Fruit fly (Drosophila melanogaster) whole organism, embryonic: Measurements from ENCODE around the gene h-cup.

Source experiments
- Adf1 ChIP-seq: fragments of 200-800 bp; sonication (Bioruptor generic); IDR thresholded peaks from 2 replicates; pipeline ENCODE4 v1.3.6; 2022; ENCODE audit warnings: missing biosample characterization, missing genetic modification characterization
- Antp ChIP-seq: fragments of 200-800 bp; sonication (Bioruptor generic); optimal IDR thresholded peaks from 3 replicates; lab custom pipeline; 2016; ENCODE audit warnings: missing biosample characterization, missing genetic modification characterization
- CG10321 ChIP-seq: fragments of 200-800 bp; sonication (Bioruptor generic); IDR thresholded peaks from 2 replicates; pipeline ENCODE4 v1.3.6; 2022; ENCODE audit warnings: missing biosample characterization, missing genetic modification characterization
- CG10654 ChIP-seq: fragments of 200-800 bp; sonication (Bioruptor generic); optimal IDR thresholded peaks from 2 replicates; lab custom pipeline; 2016; ENCODE audit warnings: missing biosample characterization, missing genetic modification characterization
- CG12659 ChIP-seq: fragments of 200-800 bp; sonication (Bioruptor generic); optimal IDR thresholded peaks from 3 replicates; lab custom pipeline; 2017; ENCODE audit warnings: mild to moderate bottlenecking, missing biosample characterization, missing genetic modification reagents, missing genetic modification characterization
- CG13296 ChIP-seq: fragments of 200-800 bp; sonication (Bioruptor generic); optimal IDR thresholded peaks from 3 replicates; lab custom pipeline; 2018; ENCODE audit warnings: missing biosample characterization, mild to moderate bottlenecking, missing genetic modification characterization
- CG15011 ChIP-seq: fragments of 200-800 bp; sonication (Bioruptor generic); optimal IDR thresholded peaks from 3 replicates; lab custom pipeline; 2018; ENCODE audit warnings: missing biosample characterization, mild to moderate bottlenecking, missing genetic modification characterization
- CG1529 ChIP-seq: fragments of 200-800 bp; sonication (Bioruptor generic); optimal IDR thresholded peaks from 3 replicates; lab custom pipeline; 2018; ENCODE audit warnings: missing biosample characterization, missing genetic modification characterization
- CG16815 ChIP-seq: fragments of 200-800 bp; sonication (Bioruptor generic); optimal IDR thresholded peaks from 3 replicates; lab custom pipeline; 2017; ENCODE audit warnings: missing biosample characterization, mild to moderate bottlenecking, missing genetic modification characterization
- CG17612 ChIP-seq: fragments of 200-800 bp; sonication (Bioruptor generic); IDR thresholded peaks from 2 replicates; pipeline ENCODE4 v1.3.6; 2022; ENCODE audit warnings: missing biosample characterization, missing genetic modification characterization
- CG1832 ChIP-seq: fragments of 200-800 bp; sonication (Bioruptor generic); optimal IDR thresholded peaks from 2 replicates; lab custom pipeline; 2017; ENCODE audit warnings: missing biosample characterization, mild to moderate bottlenecking, missing genetic modification characterization, inconsistent platforms
- CG2199 ChIP-seq: fragments of 200-800 bp; sonication (Bioruptor generic); IDR thresholded peaks from 3 replicates; pipeline ENCODE4 v1.3.6; 2022; ENCODE audit warnings: missing biosample characterization, missing genetic modification characterization
- CG30431 ChIP-seq: fragments of 200-800 bp; sonication (Bioruptor generic); optimal IDR thresholded peaks from 2 replicates; lab custom pipeline; 2017; ENCODE audit warnings: missing biosample characterization, missing genetic modification characterization
- CG3065 ChIP-seq: fragments of 200-800 bp; sonication (Bioruptor generic); optimal IDR thresholded peaks from 2 replicates; lab custom pipeline; 2016; ENCODE audit warnings: missing biosample characterization, missing genetic modification characterization
- CG31224 ChIP-seq: fragments of 200-800 bp; sonication (Bioruptor generic); IDR thresholded peaks from 2 replicates; pipeline ENCODE4 v1.3.6; 2022; ENCODE audit warnings: missing biosample characterization, missing genetic modification characterization
- CG32532 ChIP-seq: fragments of 200-800 bp; sonication (Bioruptor generic); IDR thresholded peaks from 2 replicates; pipeline ENCODE4 v1.3.6; 2022; ENCODE audit warnings: missing biosample characterization, missing genetic modification characterization
- CG34422 ChIP-seq: fragments of 200-800 bp; sonication (Bioruptor generic); IDR thresholded peaks from 3 replicates; pipeline ENCODE4 v1.3.6; 2022; ENCODE audit warnings: missing biosample characterization, missing genetic modification characterization
- CG3847 ChIP-seq: fragments of 200-800 bp; sonication (Bioruptor generic); IDR thresholded peaks from 2 replicates; pipeline ENCODE4 v1.3.6; 2022; ENCODE audit warnings: missing biosample characterization, missing genetic modification characterization
- CG6689 ChIP-seq: fragments of 200-800 bp; sonication (Bioruptor generic); IDR thresholded peaks from 2 replicates; pipeline ENCODE4 v1.3.6; 2022; ENCODE audit warnings: missing biosample characterization, missing genetic modification characterization
- CG7372 ChIP-seq: fragments of 200-800 bp; sonication (Bioruptor generic); IDR thresholded peaks from 2 replicates; pipeline ENCODE4 v1.3.6; 2022; ENCODE audit warnings: missing biosample characterization, missing genetic modification characterization
- CG9932 ChIP-seq: fragments of 200-800 bp; sonication (Bioruptor generic); IDR thresholded peaks from 2 replicates; pipeline ENCODE4 v1.3.6; 2022; ENCODE audit warnings: missing biosample characterization, missing genetic modification characterization
- E2f2 ChIP-seq: fragments of 200-800 bp; sonication (Bioruptor generic); IDR thresholded peaks from 2 replicates; pipeline ENCODE4 v1.3.6; 2022; ENCODE audit warnings: missing biosample characterization, missing genetic modification characterization
- GATAe ChIP-seq: fragments of 200-800 bp; sonication (Bioruptor generic); conservative IDR thresholded peaks from 2 replicates; pipeline ENCODE4 v1.3.6; 2022; ENCODE audit warnings: missing biosample characterization, missing genetic modification characterization
- Hand ChIP-seq: fragments of 200-800 bp; sonication (Bioruptor generic); optimal IDR thresholded peaks from 2 replicates; lab custom pipeline; 2017; ENCODE audit warnings: mild to moderate bottlenecking, missing biosample characterization, missing genetic modification reagents, missing genetic modification characterization
- Hsf ChIP-seq: fragments of 200-800 bp; sonication (Bioruptor generic); optimal IDR thresholded peaks from 3 replicates; lab custom pipeline; 2016; ENCODE audit warnings: missing biosample characterization, missing genetic modification characterization
- NC2α ChIP-seq: fragments of 200-800 bp; sonication (Bioruptor generic); optimal IDR thresholded peaks from 2 replicates; lab custom pipeline; 2016; ENCODE audit warnings: missing biosample characterization, missing genetic modification characterization
- NC2β ChIP-seq: fragments of 200-800 bp; sonication (Bioruptor generic); optimal IDR thresholded peaks from 2 replicates; lab custom pipeline; 2016; ENCODE audit warnings: missing biosample characterization, missing genetic modification characterization
- Oaz ChIP-seq: fragments of 200-800 bp; sonication (Bioruptor generic); IDR thresholded peaks from 2 replicates; pipeline ENCODE4 v1.3.6; 2022; ENCODE audit warnings: missing biosample characterization, missing genetic modification characterization
- Ravus ChIP-seq: fragments of 200-800 bp; sonication (Bioruptor generic); IDR thresholded peaks from 2 replicates; pipeline ENCODE4 v1.3.6; 2022; ENCODE audit warnings: missing biosample characterization, missing genetic modification characterization
- YL-1 ChIP-seq: fragments of 200-800 bp; sonication (Bioruptor generic); optimal IDR thresholded peaks from 3 replicates; lab custom pipeline; 2017; ENCODE audit warnings: missing biosample characterization, mild to moderate bottlenecking, missing genetic modification characterization
- ash1 ChIP-seq: fragments of 200-800 bp; sonication (Bioruptor generic); optimal IDR thresholded peaks from 2 replicates; lab custom pipeline; 2018; ENCODE audit warnings: missing biosample characterization, mild to moderate bottlenecking, missing genetic modification characterization
- bowl ChIP-seq: fragments of 200-800 bp; sonication (Bioruptor generic); IDR thresholded peaks from 2 replicates; pipeline ENCODE4 v1.3.6; 2022; ENCODE audit warnings: missing biosample characterization, missing genetic modification characterization
- chn ChIP-seq: fragments of 200-800 bp; sonication (Bioruptor generic); optimal IDR thresholded peaks from 2 replicates; lab custom pipeline; 2016; ENCODE audit warnings: missing biosample characterization, missing genetic modification characterization
- cwo ChIP-seq: fragments of 200-800 bp; sonication (Bioruptor generic); optimal IDR thresholded peaks from 3 replicates; lab custom pipeline; 2017; ENCODE audit warnings: missing biosample characterization, missing genetic modification characterization, mild to moderate bottlenecking, moderate library complexity, missing genetic modification reagents
- emc ChIP-seq: fragments of 200-800 bp; sonication (Bioruptor generic); optimal IDR thresholded peaks from 2 replicates; lab custom pipeline; 2016; ENCODE audit warnings: missing biosample characterization, missing genetic modification characterization
- ewg ChIP-seq: fragments of 200-800 bp; sonication (Bioruptor generic); optimal IDR thresholded peaks from 3 replicates; lab custom pipeline; 2017; ENCODE audit warnings: mild to moderate bottlenecking, missing biosample characterization, missing genetic modification reagents, missing genetic modification characterization
- ftz-f1 ChIP-seq: fragments of 200-800 bp; sonication (Bioruptor generic); optimal IDR thresholded peaks from 2 replicates; lab custom pipeline; 2016; ENCODE audit warnings: missing biosample characterization, missing genetic modification characterization
- gcm ChIP-seq: fragments of 200-800 bp; sonication (Bioruptor generic); optimal IDR thresholded peaks from 2 replicates; lab custom pipeline; 2019; ENCODE audit warnings: missing biosample characterization, mild to moderate bottlenecking, missing genetic modification characterization, moderate library complexity
- grau ChIP-seq: fragments of 200-800 bp; optimal IDR thresholded peaks from 3 replicates; lab custom pipeline; 2019; ENCODE audit warnings: missing biosample characterization, mild to moderate bottlenecking, missing genetic modification characterization, moderate library complexity
- gt ChIP-seq: fragments of 200-800 bp; sonication (Bioruptor generic); IDR thresholded peaks from 2 replicates; pipeline ENCODE4 v1.3.6; 2022; ENCODE audit warnings: missing biosample characterization, missing genetic modification characterization
- hth ChIP-seq: fragments of >200 bp; optimal IDR thresholded peaks from 2 replicates; lab custom pipeline; 2017; ENCODE audit warnings: inconsistent platforms
- insv ChIP-seq, 2 experiments: fragments of 200-800 bp; sonication (Bioruptor generic); optimal IDR thresholded peaks; 3 replicates each; lab custom pipeline; 2016 to 2018; ENCODE audit warnings: missing biosample characterization in 2 of 2, missing genetic modification characterization in 2 of 2
- jumu ChIP-seq: fragments of 200-800 bp; sonication (Bioruptor generic); optimal IDR thresholded peaks from 3 replicates; lab custom pipeline; 2016; ENCODE audit warnings: missing biosample characterization, missing genetic modification characterization
- kah ChIP-seq: fragments of 200-800 bp; sonication (Bioruptor generic); optimal IDR thresholded peaks from 2 replicates; lab custom pipeline; 2018; ENCODE audit warnings: missing biosample characterization, mild to moderate bottlenecking, missing genetic modification characterization
- nerfin-2 ChIP-seq: fragments of 200-800 bp; sonication (Bioruptor generic); IDR thresholded peaks from 2 replicates; pipeline ENCODE4 v1.3.6; 2022; ENCODE audit warnings: missing biosample characterization, missing genetic modification characterization; ENCODE audit not compliant: partially characterized antibody
- oc ChIP-seq: fragments of 200-800 bp; sonication (Bioruptor generic); optimal IDR thresholded peaks from 2 replicates; lab custom pipeline; 2018; ENCODE audit warnings: missing biosample characterization, mild to moderate bottlenecking, missing genetic modification characterization, moderate library complexity
- odd ChIP-seq: fragments of 200-800 bp; sonication (Bioruptor generic); optimal IDR thresholded peaks from 2 replicates; lab custom pipeline; 2017; ENCODE audit warnings: missing biosample characterization, mild to moderate bottlenecking, missing genetic modification characterization
- otp ChIP-seq: fragments of 200-800 bp; sonication (Bioruptor generic); IDR thresholded peaks from 3 replicates; pipeline ENCODE4, ENCODE4 v1.3.6; 2022; ENCODE audit warnings: missing biosample characterization, missing genetic modification characterization
- pb ChIP-seq: fragments of 200-800 bp; sonication (Bioruptor generic); optimal IDR thresholded peaks from 3 replicates; lab custom pipeline; 2016; ENCODE audit warnings: missing biosample characterization, missing genetic modification characterization
- pzg ChIP-seq: fragments of 200-800 bp; sonication (Bioruptor generic); optimal IDR thresholded peaks from 3 replicates; lab custom pipeline; 2018; ENCODE audit warnings: missing biosample characterization, mild to moderate bottlenecking, missing genetic modification characterization, moderate library complexity
- sc ChIP-seq, 3 experiments: fragments of >200 bp in 2 of 3; fragments of 200-800 bp in 1 of 3; sonication (Bioruptor generic) in 1 of 3; optimal IDR thresholded peaks; 2 replicates in 2 of 3; 3 replicates in 1 of 3; lab custom pipeline; 2017; ENCODE audit warnings: mild to moderate bottlenecking in 1 of 3, missing biosample characterization in 1 of 3, missing genetic modification characterization in 1 of 3, missing genetic modification reagents in 1 of 3
- wek ChIP-seq: fragments of 200-800 bp; sonication (Bioruptor generic); optimal IDR thresholded peaks from 3 replicates; lab custom pipeline; 2018; ENCODE audit warnings: missing biosample characterization, mild to moderate bottlenecking, missing genetic modification characterization, moderate library complexity

Gene h-cup

dm6 chr3R:15332994-15333393 is 49.8 kb downstream of the h-cup start, which contains the start of the genes Fkbp39 and Cyfip (continued):
- TF ChIP-seq gt (GFP tag; lab: Robert Waterston, UW) (no peak), ewg (peak; percentile 96), Hand (GFP tag; lab: Kevin White, UChicago) (no peak), GATAe (GFP tag; lab: Robert Waterston, UW) (no peak), otp (GFP tag; lab: Robert Waterston, UW) (no peak), emc (GFP tag; lab: Kevin White, UChicago) (no peak), Antp (peak; percentile 63), Adf1 (GFP tag; lab: Robert Waterston, UW) (peak; percentile 68), CG1529 (no peak), NC2α (GFP tag; lab: Kevin White, UChicago) (no peak), CG16815 (no peak), E2f2 (peak; percentile 78), Oaz (GFP tag; lab: Robert Waterston, UW) (no peak), CG30431 (no peak), Hsf (GFP tag; lab: Kevin White, UChicago) (peak; percentile 46), CG3065 (GFP tag; lab: Kevin White, UChicago) (no peak), oc (no peak), CG10654 (peak; percentile 10), CG34422 (peak; percentile 94), insv (GFP tag; optimal IDR thresholded peaks at IDR 0.05; lab: Kevin White, UChicago) (peak in 1 of 2 experiments; percentile 43), CG10321 (GFP tag; lab: Robert Waterston, UW) (no peak), nerfin-2 (GFP tag; lab: Robert Waterston, UW) (peak; percentile 39; the same call in 1 of the 2 replicates), CG6689 (GFP tag; lab: Robert Waterston, UW) (no peak), CG12659 (GFP tag; lab: Kevin White, UChicago) (peak; percentile 91), sc (optimal IDR thresholded peaks at IDR 0.05; lab: Kevin White, UChicago) (no peak), sc (GFP tag; optimal IDR thresholded peaks at IDR 0.05; lab: Kevin White, UChicago) (no peak), ftz-f1 (GFP tag; lab: Kevin White, UChicago) (peak; percentile 73), pb (GFP tag; lab: Kevin White, UChicago) (no peak), CG1832 (GFP tag; lab: Kevin White, UChicago) (no peak), odd (GFP tag; lab: Kevin White, UChicago) (no peak), kah (peak; percentile 35), gcm (GFP tag; lab: Kevin White, UChicago) (no peak), CG3847 (peak; percentile 69), Ravus (GFP tag; lab: Robert Waterston, UW) (no peak), CG2199 (no peak), grau (tag; lab: Kevin White, UChicago) (peak; percentile 48), CG15011 (GFP tag; lab: Kevin White, UChicago) (no peak), hth (lab: Kevin White, UChicago) (no peak), CG9932 (GFP tag; lab: Robert Waterston, UW) (peak; percentile 71), ash1 (GFP tag; lab: Kevin White, UChicago) (no peak), CG7372 (GFP tag; lab: Robert Waterston, UW) (no peak), pzg (GFP tag; lab: Kevin White, UChicago) (peak; percentile 100), NC2β (GFP tag; lab: Kevin White, UChicago) (peak; percentile 80), CG13296 (GFP tag; lab: Kevin White, UChicago) (peak; percentile 2), jumu (GFP tag; lab: Kevin White, UChicago) (peak; percentile 87), CG32532 (GFP tag; lab: Robert Waterston, UW) (peak; percentile 64), chn (GFP tag; lab: Kevin White, UChicago) (peak; percentile 8), wek (GFP tag; lab: Kevin White, UChicago) (no peak), cwo (GFP tag; lab: Kevin White, UChicago) (no peak), CG17612 (GFP tag; lab: Robert Waterston, UW) (no peak), bowl (no peak), CG31224 (GFP tag; lab: Robert Waterston, UW) (no peak), YL-1 (GFP tag; lab: Kevin White, UChicago) (peak; percentile 98)
